Fruit fly (Drosophila melanogaster) whole organism: ENCODE measurements around the gene Acbp5.

Source experiments
- CG8478 ChIP-seq: fragments of >200 bp; optimal IDR thresholded peaks from 2 replicates; lab custom pipeline; 2018; ENCODE audit warnings: inconsistent platforms
- Dll ChIP-seq: fragments of >200 bp; optimal IDR thresholded peaks from 2 replicates; lab custom pipeline; 2017
- EcR ChIP-seq, 2 experiments: fragments of >200 bp; optimal IDR thresholded peaks; 2 replicates each; lab custom pipeline; 2017; ENCODE audit warnings: missing biosample characterization in 2 of 2, missing genetic modification characterization in 2 of 2, missing genetic modification reagents in 2 of 2
- pan ChIP-seq: fragments of >200 bp; optimal IDR thresholded peaks from 2 replicates; lab custom pipeline; 2017
- psq ChIP-seq: fragments of >200 bp; optimal IDR thresholded peaks from 2 replicates; lab custom pipeline; 2017
- usp ChIP-seq: fragments of >200 bp; optimal IDR thresholded peaks from 2 replicates; lab custom pipeline; 2017; ENCODE audit warnings: missing biosample characterization, missing genetic modification characterization, mixed read lengths

Acbp5 gene

DNA sequence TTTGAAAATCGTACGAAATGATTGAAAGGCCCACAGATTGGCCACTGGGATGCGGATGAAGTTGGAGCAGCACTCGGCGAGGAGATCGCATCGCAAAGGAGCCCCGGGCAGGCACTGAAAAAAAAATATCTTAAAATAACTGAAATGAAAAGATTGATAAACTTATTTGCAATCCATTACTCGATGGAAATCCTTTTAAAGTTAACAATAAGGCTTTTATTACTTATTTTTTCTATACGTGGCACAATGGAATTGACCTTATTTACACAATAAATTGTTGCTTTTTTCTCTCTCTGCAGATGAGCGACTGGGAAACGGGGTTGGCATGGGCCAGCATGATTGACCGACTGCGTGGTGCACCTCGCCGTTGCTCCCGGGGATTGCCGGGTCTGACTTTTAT, 37.1 kb downstream of the Acbp5 start:
- TF ChIP-seq Dll (lab: Kevin White, UChicago) (no peak), psq (no peak), usp (GFP tag; lab: Kevin White, UChicago) (no peak), CG8478 (lab: Kevin White, UChicago) (no peak), EcR (GFP tag; optimal IDR thresholded peaks at IDR 0.05; lab: Kevin White, UChicago) (no peak), pan (lab: Kevin White, UChicago) (no peak)

DNA sequence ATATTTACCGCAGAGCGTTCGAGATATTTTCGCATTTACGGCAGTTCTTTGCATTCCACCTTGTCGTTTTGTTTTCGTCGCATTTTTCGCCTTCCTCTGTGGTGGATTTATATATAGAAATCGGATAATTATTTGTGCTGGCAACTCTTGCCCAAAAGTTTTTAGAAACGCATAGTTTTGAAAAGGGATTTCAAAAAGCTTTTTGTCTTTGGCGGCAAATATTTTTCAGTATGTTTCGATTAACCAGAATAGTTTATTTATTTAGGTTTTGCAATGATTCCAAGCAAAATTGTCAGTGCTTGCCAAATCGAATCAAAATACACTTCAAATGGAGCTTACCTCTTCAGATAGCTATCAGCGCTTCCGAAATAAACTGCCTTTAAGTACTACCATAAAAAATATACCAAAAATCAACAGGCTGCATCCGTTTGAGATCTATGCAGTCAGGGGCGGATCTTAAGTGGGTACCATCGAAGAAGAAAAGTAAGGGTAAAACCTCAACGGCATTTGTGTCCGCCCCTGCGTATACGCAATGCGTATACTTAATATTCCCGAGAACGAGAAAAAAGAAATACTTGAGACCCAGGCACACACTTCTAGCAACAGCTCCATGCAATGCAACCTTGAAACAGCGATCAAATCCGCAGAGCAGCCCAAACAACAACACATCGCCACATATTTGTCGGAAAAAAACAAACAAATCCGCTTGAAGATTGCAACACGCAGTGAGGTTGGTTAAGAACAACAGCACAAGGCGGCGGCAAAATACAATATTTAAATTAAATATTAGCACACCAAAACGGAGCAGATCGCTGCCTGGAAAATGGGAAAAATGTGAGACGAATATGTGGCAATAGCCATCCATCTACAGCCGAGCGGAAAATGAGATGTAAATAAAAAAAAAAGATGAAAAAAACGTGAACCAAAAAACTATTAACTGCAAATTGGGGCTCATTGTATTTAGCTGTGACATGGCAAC, 38.4 kb downstream of the Acbp5 start, which contains the start of gene CG13306:
Gene CG13306, minus strand, starts transcription at position 51 of the 979 bp plus-strand sequence.
- no peak for TF ChIP-seq usp (GFP tag; lab: Kevin White, UChicago)

DNA sequence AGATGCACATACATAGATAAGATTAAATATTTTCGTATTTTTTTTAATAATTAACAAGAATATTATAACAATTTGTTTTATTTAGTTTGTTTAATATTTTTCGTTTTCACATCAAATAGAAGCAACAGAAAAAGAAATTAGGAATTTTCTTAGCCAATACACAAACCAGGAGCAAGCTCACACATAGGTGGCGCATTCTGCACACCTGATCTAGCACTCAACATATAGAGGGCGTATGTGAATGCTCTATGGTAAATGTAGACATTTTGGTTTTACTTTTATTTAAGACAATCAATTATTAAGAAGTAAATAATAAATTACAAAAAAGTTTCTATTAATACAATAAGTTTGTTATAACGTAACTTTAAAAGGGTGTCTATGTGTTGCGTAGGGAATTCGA, 39.5 kb downstream of the Acbp5 start:
- TF ChIP-seq Dll (lab: Kevin White, UChicago) (no peak), usp (GFP tag; lab: Kevin White, UChicago) (no peak), CG8478 (lab: Kevin White, UChicago) (no peak), pan (lab: Kevin White, UChicago) (no peak), psq (no peak), EcR (GFP tag; optimal IDR thresholded peaks at IDR 0.05; lab: Kevin White, UChicago) (no peak)

DNA sequence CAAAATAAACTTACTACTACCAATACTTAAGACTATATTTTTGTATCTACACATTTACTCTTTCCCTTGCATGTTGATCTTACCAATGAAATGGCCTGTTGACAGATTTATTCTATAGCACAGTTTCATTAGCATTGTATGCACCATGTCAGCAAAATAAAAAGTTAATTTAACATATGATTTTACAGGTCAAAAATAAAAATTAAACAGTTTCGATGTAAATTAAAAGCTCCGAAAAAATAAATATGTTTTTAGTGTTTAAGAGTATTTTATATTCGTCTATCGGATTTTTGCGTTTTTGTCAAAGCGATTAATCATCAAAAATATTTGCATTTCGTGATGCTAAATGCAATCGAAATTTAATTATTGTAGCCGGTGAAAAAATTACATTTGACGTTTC, 40.0 kb downstream of the Acbp5 start:
- no peak for TF ChIP-seq psq
- TF ChIP-seq pan (lab: Kevin White, UChicago) = no peak
- no peak for TF ChIP-seq CG8478 (lab: Kevin White, UChicago)
- no peak for TF ChIP-seq EcR (GFP tag; optimal IDR thresholded peaks at IDR 0.05; lab: Kevin White, UChicago)
- TF ChIP-seq Dll (lab: Kevin White, UChicago) = no peak
- TF ChIP-seq usp (GFP tag; lab: Kevin White, UChicago) = no peak

DNA sequence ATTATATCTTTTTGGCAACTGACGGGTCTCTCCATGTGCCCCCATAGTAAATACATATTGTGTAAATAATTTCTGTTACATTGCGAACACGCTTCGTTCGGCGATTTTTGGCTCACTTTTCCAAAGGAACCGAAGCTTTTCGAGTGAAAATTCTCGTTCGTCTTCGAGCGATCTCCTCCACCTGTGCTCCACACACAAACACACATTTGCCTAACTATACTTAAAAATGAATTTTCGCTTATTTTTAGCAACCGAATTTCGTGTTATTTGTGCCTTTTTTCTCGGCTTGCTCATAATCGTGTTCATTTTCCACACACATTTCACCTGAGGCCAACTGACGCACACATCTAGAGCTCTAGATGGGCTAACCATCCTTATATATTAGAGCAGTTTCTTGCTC, 41.8 kb downstream of the Acbp5 start:
- TF ChIP-seq usp (GFP tag; lab: Kevin White, UChicago) (no peak), pan (lab: Kevin White, UChicago) (no peak), CG8478 (lab: Kevin White, UChicago) (no peak), psq (no peak), Dll (lab: Kevin White, UChicago) (no peak), EcR (GFP tag; optimal IDR thresholded peaks at IDR 0.05; lab: Kevin White, UChicago) (no peak)

DNA sequence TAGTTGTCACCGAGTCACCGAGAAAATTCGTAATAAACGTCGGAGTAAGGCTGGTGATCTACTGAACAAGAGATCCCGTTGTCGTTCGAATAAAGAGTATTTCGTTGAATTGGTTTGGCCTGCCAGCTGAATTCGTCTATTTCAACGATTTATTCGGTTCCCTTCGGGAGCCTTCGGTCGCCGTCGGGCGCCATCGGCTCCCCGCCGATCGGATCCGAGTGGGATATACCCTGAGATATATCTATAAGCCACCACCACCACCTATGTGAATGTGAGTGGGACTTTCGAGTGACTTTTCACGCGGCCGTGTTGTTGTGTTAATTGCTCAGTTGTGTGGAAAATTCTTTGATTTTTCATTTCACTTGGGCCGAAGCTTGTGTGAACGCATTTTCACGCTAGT, 43.1 kb downstream of the Acbp5 start, which contains the start of gene Prm:
Gene Prm, minus strand, starts transcription at position 101 of the 400 bp plus-strand sequence.
- no peak for TF ChIP-seq Dll (lab: Kevin White, UChicago)
- no peak for TF ChIP-seq usp (GFP tag; lab: Kevin White, UChicago)
- no peak for TF ChIP-seq pan (lab: Kevin White, UChicago)
- no peak for TF ChIP-seq CG8478 (lab: Kevin White, UChicago)
- TF ChIP-seq psq = no peak
- TF ChIP-seq EcR (GFP tag; optimal IDR thresholded peaks at IDR 0.05; lab: Kevin White, UChicago) = no peak

DNA sequence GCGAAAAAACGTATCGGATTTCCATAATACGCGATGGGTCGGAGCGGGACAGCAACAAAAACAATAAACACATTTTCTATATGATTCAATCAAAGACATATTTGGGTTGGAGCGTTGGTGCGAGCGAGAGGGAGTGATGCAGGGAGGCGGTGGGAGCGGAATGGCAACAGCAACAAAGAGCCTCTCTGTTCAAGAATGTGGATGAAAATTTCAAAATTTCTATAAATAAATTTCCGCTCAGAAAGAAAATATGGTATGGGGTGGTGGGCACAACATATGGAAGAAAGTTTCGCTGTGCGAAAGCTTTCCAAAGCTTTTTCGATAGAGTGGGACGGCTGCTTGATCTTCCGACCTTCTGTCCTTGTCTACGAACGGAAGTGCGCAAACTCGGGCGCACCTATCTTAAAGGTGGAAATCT, 47.3 kb downstream of the Acbp5 start:
- TF ChIP-seq EcR (GFP tag; optimal IDR thresholded peaks at IDR 0.05; lab: Kevin White, UChicago) (no peak), Dll (lab: Kevin White, UChicago) (no peak), usp (GFP tag; lab: Kevin White, UChicago) (no peak), psq (no peak), CG8478 (lab: Kevin White, UChicago) (no peak), pan (lab: Kevin White, UChicago) (no peak)
